Fruit fly (Drosophila melanogaster) whole organism, adult: ENCODE data around the gene Tango5.

ENCODE experiments used
- CG11617 ChIP-seq: fragments of 200-800 bp; sonication (Bioruptor generic); optimal IDR thresholded peaks from 2 replicates; lab custom pipeline; 2017; ENCODE audit warnings: mild to moderate bottlenecking, missing biosample characterization, missing genetic modification reagents, missing genetic modification characterization
- CG12768 ChIP-seq: fragments of 200-800 bp; sonication (Bioruptor generic); optimal IDR thresholded peaks from 2 replicates; lab custom pipeline; 2017; ENCODE audit warnings: missing biosample characterization, missing genetic modification characterization, mild to moderate bottlenecking, moderate library complexity, missing genetic modification reagents
- CG14711 ChIP-seq: fragments of 200-800 bp; sonication (Bioruptor generic); optimal IDR thresholded peaks from 2 replicates; lab custom pipeline; 2018; ENCODE audit warnings: missing biosample characterization, mild to moderate bottlenecking, missing genetic modification characterization, moderate library complexity
- CG1620 ChIP-seq: fragments of 200-800 bp; sonication (Bioruptor generic); optimal IDR thresholded peaks from 2 replicates; lab custom pipeline; 2016; ENCODE audit warnings: missing biosample characterization, missing genetic modification characterization
- CG33017 ChIP-seq: fragments of 200-800 bp; sonication (Bioruptor generic); optimal IDR thresholded peaks from 2 replicates; lab custom pipeline; 2018; ENCODE audit warnings: missing biosample characterization, mild to moderate bottlenecking, missing genetic modification characterization, moderate library complexity
- CG5204 ChIP-seq: fragments of 200-800 bp; sonication (Bioruptor generic); optimal IDR thresholded peaks from 2 replicates; lab custom pipeline; 2016; ENCODE audit warnings: missing biosample characterization, missing genetic modification characterization
- CG7045 ChIP-seq: fragments of 200-800 bp; sonication (Bioruptor generic); optimal IDR thresholded peaks from 2 replicates; lab custom pipeline; 2017; ENCODE audit warnings: missing biosample characterization, mild to moderate bottlenecking, missing genetic modification characterization
- CG7101 ChIP-seq: fragments of 200-800 bp; sonication (Bioruptor generic); optimal IDR thresholded peaks from 2 replicates; lab custom pipeline; 2018; ENCODE audit warnings: missing biosample characterization, mild to moderate bottlenecking, missing genetic modification characterization, moderate library complexity
- Clk ChIP-seq: fragments of 200-800 bp; sonication (Bioruptor generic); optimal IDR thresholded peaks from 2 replicates; lab custom pipeline; 2017; ENCODE audit warnings: missing biosample characterization, missing genetic modification characterization
- Crg-1 ChIP-seq: fragments of 200-800 bp; sonication (Bioruptor generic); optimal IDR thresholded peaks from 2 replicates; lab custom pipeline; 2016; ENCODE audit warnings: missing biosample characterization, missing genetic modification characterization
- Hr96 ChIP-seq: fragments of 200-800 bp; sonication (Bioruptor generic); optimal IDR thresholded peaks from 2 replicates; lab custom pipeline; 2016; ENCODE audit warnings: missing biosample characterization, missing genetic modification characterization
- Mnt ChIP-seq: fragments of 200-800 bp; sonication (Bioruptor generic); optimal IDR thresholded peaks from 2 replicates; lab custom pipeline; 2016; ENCODE audit warnings: missing biosample characterization, mild to moderate bottlenecking, missing genetic modification characterization
- bab1 ChIP-seq: fragments of 200-800 bp; sonication (Bioruptor generic); optimal IDR thresholded peaks from 3 replicates; lab custom pipeline; 2019; ENCODE audit warnings: missing biosample characterization, mild to moderate bottlenecking, missing genetic modification characterization, moderate library complexity
- cic ChIP-seq: fragments of 200-800 bp; sonication (Bioruptor generic); optimal IDR thresholded peaks from 2 replicates; lab custom pipeline; 2017; ENCODE audit warnings: missing biosample characterization, mild to moderate bottlenecking, missing genetic modification characterization, moderate library complexity
- cnc ChIP-seq, 2 experiments: fragments of >200 bp; optimal IDR thresholded peaks; 2 replicates each; lab custom pipeline; 2017
- kay ChIP-seq: fragments of 200-800 bp; sonication (Bioruptor generic); peaks from one replicate; lab custom pipeline; 2016; ENCODE audit warnings: missing biosample characterization, missing genetic modification characterization, borderline replicate concordance
- ovo ChIP-seq: fragments of 200-800 bp; sonication (Bioruptor generic); optimal IDR thresholded peaks from 2 replicates; lab custom pipeline; 2016; ENCODE audit warnings: missing biosample characterization, missing genetic modification characterization
- pad ChIP-seq: fragments of 200-800 bp; sonication (Bioruptor generic); optimal IDR thresholded peaks from 3 replicates; lab custom pipeline; 2017; ENCODE audit warnings: missing biosample characterization, missing genetic modification characterization, mild to moderate bottlenecking, moderate library complexity, missing genetic modification reagents
- tj ChIP-seq: fragments of 200-800 bp; sonication (Bioruptor generic); optimal IDR thresholded peaks from 3 replicates; lab custom pipeline; 2017; ENCODE audit warnings: missing biosample characterization, mild to moderate bottlenecking, missing genetic modification characterization, moderate library complexity
- toe ChIP-seq: fragments of 200-800 bp; sonication (Bioruptor generic); optimal IDR thresholded peaks from 2 replicates; lab custom pipeline; 2016; ENCODE audit warnings: missing biosample characterization, missing genetic modification characterization

Gene Tango5

DNA sequence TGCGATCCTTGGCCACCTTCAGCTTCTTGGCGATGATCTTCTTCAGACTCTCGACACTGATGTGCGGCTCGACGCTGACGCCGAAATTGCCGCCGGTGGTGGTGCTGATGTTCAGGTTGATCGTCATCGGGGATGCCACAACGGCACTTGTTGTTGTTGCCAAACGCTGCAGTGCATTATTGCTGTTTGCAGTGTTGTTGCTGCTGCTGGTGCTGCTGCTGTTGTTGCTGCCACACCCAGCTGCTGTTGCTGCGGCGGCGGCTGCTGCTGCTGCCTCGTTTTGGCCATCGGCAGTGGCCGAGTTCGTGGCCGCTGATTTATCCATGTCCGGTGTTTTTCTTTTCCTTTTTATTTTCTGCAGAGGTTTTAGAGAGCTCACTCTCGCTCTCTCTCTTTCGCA is 20.4 kb downstream of the Tango5 start:
- TF ChIP-seq pad (GFP tag; lab: Kevin White, UChicago) (no peak), CG7045 (GFP tag; lab: Kevin White, UChicago) (no peak), CG1620 (GFP tag; lab: Kevin White, UChicago) (no peak), bab1 (GFP tag; lab: Kevin White, UChicago) (no peak), cic (GFP tag; lab: Kevin White, UChicago) (no peak), cnc (optimal IDR thresholded peaks at IDR 0.05; lab: Kevin White, UChicago) (no peak), Mnt (GFP tag; lab: Kevin White, UChicago) (no peak), Crg-1 (GFP tag; lab: Kevin White, UChicago) (no peak), CG14711 (tag; lab: Kevin White, UChicago) (no peak), toe (no peak), kay (no peak), CG12768 (no peak), CG5204 (GFP tag; lab: Kevin White, UChicago) (no peak), CG7101 (tag; lab: Kevin White, UChicago) (no peak), Hr96 (no peak), CG11617 (GFP tag; lab: Kevin White, UChicago) (no peak), Clk (no peak), ovo (no peak), CG33017 (no peak)

dm6 chrX:10742578-10742976 is 21.6 kb downstream of the Tango5 start:
- TF ChIP-seq cic (GFP tag; lab: Kevin White, UChicago) (peak; percentile 9), Mnt (GFP tag; lab: Kevin White, UChicago) (no peak), Hr96 (no peak), tj (peak; percentile 51), CG11617 (GFP tag; lab: Kevin White, UChicago) (no peak), CG12768 (no peak), Crg-1 (GFP tag; lab: Kevin White, UChicago) (no peak), pad (GFP tag; lab: Kevin White, UChicago) (no peak), ovo (no peak), CG14711 (tag; lab: Kevin White, UChicago) (no peak)

- TF ChIP-seq CG12768 (no peak), pad (GFP tag; lab: Kevin White, UChicago) (peak; percentile 91), cic (GFP tag; lab: Kevin White, UChicago) (no peak)
Observed at dm6 chrX:10741754-10742577, 22.2 kb downstream of the Tango5 start.

DNA sequence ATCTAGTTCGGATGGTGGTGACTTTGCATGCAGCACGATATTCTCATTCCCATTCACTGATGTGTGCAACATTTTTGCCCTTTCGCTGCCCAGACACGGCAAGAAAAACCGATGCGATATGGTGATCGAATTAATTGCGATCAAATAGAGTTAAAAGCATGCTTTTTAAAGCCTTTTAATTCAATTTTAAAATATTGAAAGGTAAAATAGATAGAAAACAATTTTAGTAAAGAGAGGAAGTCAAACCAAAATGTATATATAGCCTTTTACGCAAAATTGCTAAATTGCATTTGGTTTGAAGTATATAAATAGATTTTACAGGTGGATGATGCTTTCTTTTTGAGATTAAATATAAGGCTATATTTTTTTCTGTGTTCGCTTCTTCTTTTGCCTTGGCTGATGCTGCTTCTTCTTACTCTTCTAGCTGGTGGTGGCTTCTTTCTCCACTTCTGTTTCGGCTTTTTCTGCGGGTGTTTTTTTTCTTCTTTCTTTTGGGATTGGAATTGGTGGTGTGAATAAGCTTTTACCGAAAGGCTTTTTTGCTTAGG is 23.2 kb downstream of the Tango5 start:
- TF ChIP-seq ovo = no peak
- TF ChIP-seq Hr96 = no peak
- TF ChIP-seq Clk = no peak
- TF ChIP-seq pad (GFP tag; lab: Kevin White, UChicago) = no peak
- TF ChIP-seq CG14711 (tag; lab: Kevin White, UChicago) = no peak
- no peak for TF ChIP-seq CG1620 (GFP tag; lab: Kevin White, UChicago)
- TF ChIP-seq Mnt (GFP tag; lab: Kevin White, UChicago) = no peak
- no peak for TF ChIP-seq Crg-1 (GFP tag; lab: Kevin White, UChicago)
- TF ChIP-seq cnc (optimal IDR thresholded peaks at IDR 0.05; lab: Kevin White, UChicago) = no peak
- no peak for TF ChIP-seq CG12768

dm6 chrX:10739614-10740436 is 24.4 kb downstream of the Tango5 start:
- TF ChIP-seq CG12768 (no peak), ovo (peak; percentile 11), kay (no peak), cic (GFP tag; lab: Kevin White, UChicago) (peak; percentile 63), tj (no peak), CG7045 (GFP tag; lab: Kevin White, UChicago) (no peak), CG7101 (tag; lab: Kevin White, UChicago) (no peak)

DNA sequence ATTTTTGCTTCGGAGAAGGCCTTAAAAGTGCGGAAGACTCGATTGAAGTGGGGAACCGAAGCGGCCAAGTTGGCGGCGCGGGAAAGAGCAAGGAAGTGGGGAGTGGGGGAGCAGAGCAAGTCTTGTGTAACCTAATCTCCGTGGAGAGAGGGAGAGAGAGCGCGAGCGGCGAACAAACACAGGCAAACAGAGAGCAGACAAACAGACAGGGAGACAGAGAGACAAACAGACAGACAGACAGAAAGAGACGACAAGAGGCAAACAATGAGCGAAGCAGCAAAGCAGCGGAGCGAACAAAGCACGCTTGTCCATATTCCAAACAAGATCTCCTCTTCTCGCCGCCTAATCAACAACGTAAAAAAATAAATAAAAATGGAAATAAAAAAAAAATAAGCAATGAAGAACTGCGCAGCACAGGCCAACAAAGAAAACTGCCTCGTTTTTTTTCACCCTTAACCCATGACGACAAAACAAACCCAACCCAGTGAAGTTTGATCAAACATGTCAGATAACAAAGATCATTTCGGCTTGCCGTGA is 25.3 kb downstream of the Tango5 start:
- no peak for TF ChIP-seq bab1 (GFP tag; lab: Kevin White, UChicago)
- TF ChIP-seq cic (GFP tag; lab: Kevin White, UChicago) = no peak
- no peak for TF ChIP-seq Crg-1 (GFP tag; lab: Kevin White, UChicago)
- no peak for TF ChIP-seq CG7045 (GFP tag; lab: Kevin White, UChicago)
- peak; percentile 2 for TF ChIP-seq CG12768

DNA sequence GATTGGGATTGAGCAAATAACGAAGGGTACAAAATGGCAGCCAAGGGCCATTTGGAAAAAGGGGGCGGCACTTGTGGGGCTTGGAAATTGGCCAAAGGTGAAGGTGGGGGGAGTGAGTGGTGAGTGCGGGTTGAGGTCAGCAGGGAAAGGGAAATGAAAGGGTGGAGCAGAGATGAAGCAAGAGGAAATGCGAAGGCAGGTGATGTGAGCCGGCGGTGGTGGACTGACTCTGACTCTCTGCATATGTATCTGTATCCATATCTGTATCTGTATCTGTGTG is 26.1 kb downstream of the Tango5 start:
- TF ChIP-seq cic (GFP tag; lab: Kevin White, UChicago) = no peak
- no peak for TF ChIP-seq Clk
- TF ChIP-seq CG5204 (GFP tag; lab: Kevin White, UChicago) = no peak
- no peak for TF ChIP-seq pad (GFP tag; lab: Kevin White, UChicago)
- TF ChIP-seq CG7101 (tag; lab: Kevin White, UChicago) = no peak
- TF ChIP-seq CG7045 (GFP tag; lab: Kevin White, UChicago) = no peak
- no peak for TF ChIP-seq CG11617 (GFP tag; lab: Kevin White, UChicago)
- no peak for TF ChIP-seq Hr96
- TF ChIP-seq CG1620 (GFP tag; lab: Kevin White, UChicago) = no peak
- no peak for TF ChIP-seq Crg-1 (GFP tag; lab: Kevin White, UChicago)
- TF ChIP-seq CG12768 = no peak
- no peak for TF ChIP-seq ovo
- TF ChIP-seq CG14711 (tag; lab: Kevin White, UChicago) = no peak
- no peak for TF ChIP-seq toe
